Fruit fly (Drosophila melanogaster) whole organism, embryonic: Measurements from ENCODE around the gene sunz.

Experiments used
- Atf-2 ChIP-seq: fragments of 200-800 bp; sonication (Bioruptor generic); optimal IDR thresholded peaks from 2 replicates; lab custom pipeline; 2016; ENCODE audit warnings: missing biosample characterization, missing genetic modification characterization
- Atf6 ChIP-seq: fragments of 200-800 bp; sonication (Bioruptor generic); IDR thresholded peaks from 2 replicates; pipeline ENCODE4 v1.3.6; 2022; ENCODE audit warnings: missing biosample characterization, missing genetic modification characterization
- CG10321 ChIP-seq: fragments of 200-800 bp; sonication (Bioruptor generic); IDR thresholded peaks from 2 replicates; pipeline ENCODE4 v1.3.6; 2022; ENCODE audit warnings: missing biosample characterization, missing genetic modification characterization
- CG10431 ChIP-seq: fragments of 200-800 bp; sonication (Bioruptor generic); optimal IDR thresholded peaks from 3 replicates; lab custom pipeline; 2018; ENCODE audit warnings: missing biosample characterization, mild to moderate bottlenecking, missing genetic modification characterization
- CG11085 ChIP-seq: fragments of 200-800 bp; sonication (Bioruptor generic); IDR thresholded peaks from 2 replicates; pipeline ENCODE4 v1.3.6; 2022; ENCODE audit warnings: missing biosample characterization, missing genetic modification characterization
- CG11398 ChIP-seq: fragments of 200-800 bp; sonication (Bioruptor generic); optimal IDR thresholded peaks from 2 replicates; lab custom pipeline; 2016; ENCODE audit warnings: missing biosample characterization, missing genetic modification characterization
- CG13894 ChIP-seq: fragments of 200-800 bp; sonication (Bioruptor generic); optimal IDR thresholded peaks from 3 replicates; lab custom pipeline; 2018; ENCODE audit warnings: missing biosample characterization, mild to moderate bottlenecking, missing genetic modification characterization, moderate library complexity
- CG14050 ChIP-seq: fragments of 200-800 bp; sonication (Bioruptor generic); IDR thresholded peaks from 3 replicates; pipeline ENCODE4 v1.3.6; 2022; ENCODE audit warnings: missing biosample characterization, missing genetic modification characterization
- CG14441 ChIP-seq: fragments of 200-800 bp; sonication (Bioruptor generic); IDR thresholded peaks from 2 replicates; pipeline ENCODE4 v1.3.6; 2022; ENCODE audit warnings: missing biosample characterization, missing genetic modification characterization
- CG2678 ChIP-seq: fragments of 200-800 bp; sonication (Bioruptor generic); optimal IDR thresholded peaks from 3 replicates; lab custom pipeline; 2019; ENCODE audit warnings: missing biosample characterization, mild to moderate bottlenecking, missing genetic modification characterization, moderate library complexity
- CG30020 ChIP-seq: fragments of 200-800 bp; optimal IDR thresholded peaks from 2 replicates; lab custom pipeline; 2019; ENCODE audit warnings: missing biosample characterization, mild to moderate bottlenecking, missing genetic modification characterization, moderate library complexity
- CG3407 ChIP-seq: fragments of 200-800 bp; sonication (Bioruptor generic); optimal IDR thresholded peaks from 2 replicates; lab custom pipeline; 2018; ENCODE audit warnings: missing biosample characterization, mild to moderate bottlenecking, missing genetic modification characterization
- CG34376 ChIP-seq: fragments of 200-800 bp; sonication (Bioruptor generic); optimal IDR thresholded peaks from 2 replicates; lab custom pipeline; 2018; ENCODE audit warnings: missing biosample characterization, mild to moderate bottlenecking, missing genetic modification characterization
- CG3995 ChIP-seq: fragments of 200-800 bp; sonication (Bioruptor generic); optimal IDR thresholded peaks from 3 replicates; lab custom pipeline; 2016; ENCODE audit warnings: missing biosample characterization, missing genetic modification characterization
- CG6175 ChIP-seq: fragments of 200-800 bp; sonication (Bioruptor generic); IDR thresholded peaks from 3 replicates; pipeline ENCODE4 v1.3.6; 2022; ENCODE audit warnings: missing biosample characterization, missing genetic modification characterization
- CG6689 ChIP-seq: fragments of 200-800 bp; sonication (Bioruptor generic); IDR thresholded peaks from 2 replicates; pipeline ENCODE4 v1.3.6; 2022; ENCODE audit warnings: missing biosample characterization, missing genetic modification characterization
- CG7556 ChIP-seq: fragments of 200-800 bp; sonication (Bioruptor generic); optimal IDR thresholded peaks from 2 replicates; lab custom pipeline; 2017; ENCODE audit warnings: missing biosample characterization, mild to moderate bottlenecking, missing genetic modification characterization
- Deaf1 ChIP-seq: fragments of 200-800 bp; optimal IDR thresholded peaks from 3 replicates; lab custom pipeline; 2019; ENCODE audit warnings: missing biosample characterization, mild to moderate bottlenecking, missing genetic modification characterization, moderate library complexity
- Doc2 ChIP-seq: fragments of 200-800 bp; sonication (Bioruptor generic); IDR thresholded peaks from 2 replicates; pipeline ENCODE4 v1.3.6; 2022; ENCODE audit warnings: missing biosample characterization, missing genetic modification characterization
- Doc3 ChIP-seq: fragments of 200-800 bp; sonication (Bioruptor generic); IDR thresholded peaks from 3 replicates; pipeline ENCODE4 v1.3.6; 2022; ENCODE audit warnings: missing biosample characterization, missing genetic modification characterization; ENCODE audit not compliant: partially characterized antibody
- HHEX ChIP-seq: fragments of 200-800 bp; sonication (Bioruptor generic); optimal IDR thresholded peaks from 3 replicates; lab custom pipeline; 2017; ENCODE audit warnings: missing biosample characterization, mild to moderate bottlenecking, missing genetic modification characterization, missing genetic modification reagents
- Hr3 ChIP-seq: fragments of 200-800 bp; sonication (Bioruptor generic); optimal IDR thresholded peaks from 3 replicates; lab custom pipeline; 2016; ENCODE audit warnings: missing biosample characterization, missing genetic modification characterization
- Hr39 ChIP-seq: fragments of >200 bp; optimal IDR thresholded peaks from 2 replicates; lab custom pipeline; 2017
- Jarid2 ChIP-seq: fragments of 200-800 bp; sonication (Bioruptor generic); optimal IDR thresholded peaks from 3 replicates; lab custom pipeline; 2017; ENCODE audit warnings: mild to moderate bottlenecking, missing biosample characterization, missing genetic modification reagents, missing genetic modification characterization
- Kr ChIP-seq: fragments of 200-800 bp; sonication (Bioruptor generic); optimal IDR thresholded peaks from 2 replicates; lab custom pipeline; 2017; ENCODE audit warnings: missing biosample characterization, mild to moderate bottlenecking, missing genetic modification characterization
- Mad ChIP-seq: fragments of 200-800 bp; sonication (Bioruptor generic); optimal IDR thresholded peaks from 2 replicates; lab custom pipeline; 2016; ENCODE audit warnings: missing biosample characterization, missing genetic modification characterization
- NFAT ChIP-seq: fragments of 200-800 bp; sonication (Bioruptor generic); IDR thresholded peaks from 2 replicates; pipeline ENCODE4 v1.3.6; 2022; ENCODE audit warnings: missing biosample characterization, missing genetic modification characterization
- Ssrp ChIP-seq: fragments of 200-800 bp; sonication (Bioruptor generic); optimal IDR thresholded peaks from 2 replicates; lab custom pipeline; 2018; ENCODE audit warnings: missing biosample characterization, mild to moderate bottlenecking, missing genetic modification characterization, moderate library complexity
- Trl ChIP-seq, 3 experiments: fragments of >200 bp in 2 of 3; fragments of 200-800 bp in 1 of 3; sonication (Bioruptor generic) in 1 of 3; optimal IDR thresholded peaks; 2 replicates in 1 of 3; 3 replicates in 2 of 3; lab custom pipeline; 2016 to 2017; ENCODE audit warnings: missing biosample characterization in 1 of 3, missing genetic modification characterization in 1 of 3
- Xbp1 ChIP-seq: fragments of 200-800 bp; sonication (Bioruptor generic); optimal IDR thresholded peaks from 3 replicates; lab custom pipeline; 2016; ENCODE audit warnings: missing biosample characterization, mild to moderate bottlenecking, missing genetic modification characterization
- al ChIP-seq: fragments of 200-800 bp; sonication (Bioruptor generic); IDR thresholded peaks from 2 replicates; pipeline ENCODE4 v1.3.6; 2022; ENCODE audit warnings: missing biosample characterization, missing genetic modification characterization
- aop ChIP-seq: fragments of 200-800 bp; sonication (Bioruptor generic); IDR thresholded peaks from 2 replicates; pipeline ENCODE4 v1.3.6; 2022; ENCODE audit warnings: missing biosample characterization, missing genetic modification characterization
- cad ChIP-seq: fragments of >200 bp; optimal IDR thresholded peaks from 2 replicates; lab custom pipeline; 2017; ENCODE audit warnings: missing biosample characterization, missing genetic modification characterization
- cas ChIP-seq: fragments of 200-800 bp; sonication (Bioruptor generic); IDR thresholded peaks from 2 replicates; pipeline ENCODE4 v1.3.6; 2022; ENCODE audit warnings: missing biosample characterization, missing genetic modification characterization
- cg ChIP-seq: fragments of 200-800 bp; sonication (Bioruptor generic); optimal IDR thresholded peaks from 3 replicates; lab custom pipeline; 2019; ENCODE audit warnings: missing biosample characterization, mild to moderate bottlenecking, missing genetic modification characterization, moderate library complexity
- dmrt11E ChIP-seq: fragments of 200-800 bp; sonication (Bioruptor generic); optimal IDR thresholded peaks from 3 replicates; lab custom pipeline; 2018; ENCODE audit warnings: missing biosample characterization, mild to moderate bottlenecking, missing genetic modification characterization, moderate library complexity
- gro ChIP-seq: fragments of 200-800 bp; sonication (Bioruptor generic); optimal IDR thresholded peaks from 2 replicates; lab custom pipeline; 2016; ENCODE audit warnings: missing biosample characterization, missing genetic modification characterization
- jigr1 ChIP-seq: fragments of 200-800 bp; sonication (Bioruptor generic); IDR thresholded peaks from 3 replicates; pipeline ENCODE4 v1.3.6; 2022; ENCODE audit warnings: missing biosample characterization, missing genetic modification characterization
- lbe ChIP-seq: fragments of 200-800 bp; sonication (Bioruptor generic); optimal IDR thresholded peaks from 2 replicates; lab custom pipeline; 2016; ENCODE audit warnings: missing biosample characterization, mild to moderate bottlenecking, missing genetic modification characterization
- oc ChIP-seq: fragments of 200-800 bp; sonication (Bioruptor generic); optimal IDR thresholded peaks from 2 replicates; lab custom pipeline; 2018; ENCODE audit warnings: missing biosample characterization, mild to moderate bottlenecking, missing genetic modification characterization, moderate library complexity
- prd ChIP-seq, 3 experiments: fragments of >200 bp in 2 of 3; fragments of 200-800 bp in 1 of 3; sonication (Bioruptor generic) in 1 of 3; optimal IDR thresholded peaks in 2 of 3; IDR thresholded peaks in 1 of 3; 2 replicates in 2 of 3; 3 replicates in 1 of 3; pipeline versions ENCODE4 v1.3.6 to Lab custom; 2017 to 2022; ENCODE audit warnings: missing biosample characterization in 1 of 3, missing genetic modification characterization in 1 of 3
- pum ChIP-seq: fragments of 200-800 bp; sonication (Bioruptor generic); optimal IDR thresholded peaks from 2 replicates; lab custom pipeline; 2016; ENCODE audit warnings: missing biosample characterization, missing genetic modification characterization
- sima ChIP-seq: fragments of 200-800 bp; sonication (Bioruptor generic); optimal IDR thresholded peaks from 2 replicates; lab custom pipeline; 2016; ENCODE audit warnings: missing biosample characterization, missing genetic modification characterization
- sna ChIP-seq: fragments of 200-800 bp; sonication (Bioruptor generic); IDR thresholded peaks from 2 replicates; pipeline ENCODE4 v1.3.6; 2022; ENCODE audit warnings: missing biosample characterization, missing genetic modification characterization; ENCODE audit not compliant: partially characterized antibody
- ssp ChIP-seq: fragments of 200-800 bp; sonication (Bioruptor generic); IDR thresholded peaks from 2 replicates; pipeline ENCODE4 v1.3.6; 2022; ENCODE audit warnings: missing biosample characterization, missing genetic modification characterization
- tio ChIP-seq: fragments of 200-800 bp; sonication (Bioruptor generic); optimal IDR thresholded peaks from 2 replicates; lab custom pipeline; 2017; ENCODE audit warnings: missing biosample characterization, missing genetic modification characterization, inconsistent platforms
- tll ChIP-seq, 2 experiments: fragments of 200-800 bp in 1 of 2; fragments of >200 bp in 1 of 2; sonication (Bioruptor generic) in 1 of 2; optimal IDR thresholded peaks; 2 replicates each; lab custom pipeline; 2017 to 2019; ENCODE audit warnings: missing biosample characterization in 2 of 2, missing genetic modification characterization in 2 of 2, mild to moderate bottlenecking in 1 of 2, moderate library complexity in 1 of 2
- tx ChIP-seq: fragments of 200-800 bp; sonication (Bioruptor generic); optimal IDR thresholded peaks from 2 replicates; lab custom pipeline; 2016; ENCODE audit warnings: missing biosample characterization, missing genetic modification characterization
- yki ChIP-seq: fragments of >200 bp; optimal IDR thresholded peaks from 3 replicates; lab custom pipeline; 2018

The sunz gene

DNA sequence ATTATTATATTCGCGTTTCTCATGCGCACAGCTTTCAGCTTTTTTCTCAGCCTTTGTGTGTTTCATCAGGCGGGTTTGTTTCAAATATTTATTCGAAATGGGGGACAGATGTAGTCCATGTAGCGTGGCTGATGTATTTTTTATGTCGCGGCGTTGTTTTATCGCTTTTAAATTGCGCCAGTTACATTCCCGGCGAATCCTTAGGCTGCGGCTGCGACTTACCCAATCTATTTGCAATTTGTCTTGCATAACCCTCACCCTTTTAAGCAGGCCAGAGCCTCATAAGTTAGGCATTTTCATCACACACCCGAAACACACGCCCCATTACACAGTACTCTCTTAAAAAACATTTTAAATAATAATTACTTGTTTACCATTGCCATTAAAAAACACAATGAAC, at the start of gene sunz:
Gene sunz, plus strand, starts transcription at position 301 of the 400 bp plus-strand sequence.
- TF ChIP-seq Hr3 (GFP tag; lab: Kevin White, UChicago) (no peak), cas (GFP tag; lab: Robert Waterston, UW) (no peak), CG14441 (GFP tag; lab: Robert Waterston, UW) (no peak), Doc2 (no peak), ssp (GFP tag; lab: Robert Waterston, UW) (no peak), CG3407 (GFP tag; lab: Kevin White, UChicago) (no peak), CG14050 (GFP tag; lab: Robert Waterston, UW) (no peak), jigr1 (GFP tag; lab: Robert Waterston, UW) (no peak)
- TF ChIP-seq, all 482 proteins: peak for 0

DNA sequence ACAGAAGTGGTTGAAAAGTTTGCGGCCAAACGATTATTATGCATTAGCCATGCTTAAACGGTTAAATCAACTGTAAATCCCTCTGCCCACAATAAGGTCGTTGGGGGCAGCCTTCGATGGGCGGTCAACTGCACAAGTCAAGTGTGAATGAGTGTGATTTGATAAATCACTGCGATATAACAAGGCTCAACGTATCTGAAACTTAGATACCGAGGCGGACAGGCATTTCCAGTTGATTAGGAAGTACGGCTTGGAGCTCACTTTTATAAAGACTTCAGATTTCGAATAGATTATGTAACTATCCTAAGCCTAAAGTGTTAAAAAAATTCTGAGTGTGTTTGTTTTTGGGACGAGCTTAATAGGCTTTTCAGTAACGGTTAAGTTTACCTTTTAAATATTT, 49.5 kb upstream of the sunz start, which contains the start of gene CG2336:
Gene CG2336, plus strand, starts transcription at position 301 of the 400 bp plus-strand sequence.
- no peak for TF ChIP-seq CG34376 (GFP tag; lab: Kevin White, UChicago)
- TF ChIP-seq CG2678 (tag; lab: Kevin White, UChicago), result no peak
- TF ChIP-seq Ssrp (tag; lab: Kevin White, UChicago), result no peak
- no peak for TF ChIP-seq al (GFP tag; lab: Robert Waterston, UW)
- no peak for TF ChIP-seq CG10321 (GFP tag; lab: Robert Waterston, UW)
- TF ChIP-seq oc (tag; lab: Kevin White, UChicago), result no peak
- TF ChIP-seq HHEX, result no peak
- no peak for TF ChIP-seq CG30020 (tag; lab: Kevin White, UChicago)
- TF ChIP-seq Atf-2 (GFP tag; lab: Kevin White, UChicago), result no peak
- TF ChIP-seq CG7556, result no peak
- no peak for TF ChIP-seq NFAT (GFP tag; lab: Robert Waterston, UW)
- no peak for TF ChIP-seq tll (GFP tag; optimal IDR thresholded peaks at IDR 0.05; lab: Kevin White, UChicago)
- TF ChIP-seq sna (GFP tag; lab: Robert Waterston, UW), result no peak
- TF ChIP-seq prd (optimal IDR thresholded peaks at IDR 0.05; lab: Kevin White, UChicago), result no peak
- TF ChIP-seq prd (GFP tag; IDR thresholded peaks at IDR 0.05; lab: Robert Waterston, UW), result no peak
- TF ChIP-seq aop (GFP tag; lab: Robert Waterston, UW), result no peak
- TF ChIP-seq cad (GFP tag; lab: Kevin White, UChicago), result no peak
- TF ChIP-seq Doc2, result no peak

DNA sequence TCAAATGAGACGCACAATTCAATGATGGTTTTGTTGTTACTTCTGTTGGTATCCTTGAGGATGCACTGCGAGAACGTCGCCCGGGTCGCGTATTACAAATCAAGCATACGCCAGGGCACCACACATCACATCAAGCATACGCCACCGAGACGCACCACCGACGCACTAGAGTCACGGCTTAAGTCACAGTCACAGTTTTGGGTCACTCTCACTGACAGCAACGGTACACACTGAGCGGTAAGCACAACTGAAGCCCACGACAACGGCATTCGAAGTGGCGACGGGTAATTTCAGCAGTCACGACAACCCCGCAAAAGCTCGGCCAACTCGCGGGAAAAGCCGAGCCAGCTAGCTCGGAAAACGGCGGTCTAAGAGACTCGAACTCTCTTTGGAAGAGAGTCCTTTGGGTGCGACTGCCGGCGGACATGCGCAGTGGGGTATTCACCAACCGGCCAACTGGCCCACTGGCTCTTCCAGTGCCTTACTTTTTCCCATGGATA, 36.8 kb upstream of the sunz start, which contains the start of gene dpr11:
Gene dpr11, minus strand, starts transcription at position 263 of the 500 bp plus-strand sequence.
- TF ChIP-seq Trl (optimal IDR thresholded peaks at IDR 0.05; lab: Kevin White, UChicago) (peak; percentile 3 to 31), Trl (GFP tag; optimal IDR thresholded peaks at IDR 0.05; lab: Kevin White, UChicago) (no peak), dmrt11E (tag; lab: Kevin White, UChicago) (no peak), CG6175 (GFP tag; lab: Robert Waterston, UW) (no peak), Kr (GFP tag; lab: Kevin White, UChicago) (no peak), tx (no peak), CG13894 (tag; lab: Kevin White, UChicago) (no peak), CG11398 (GFP tag; lab: Kevin White, UChicago) (no peak), CG3995 (GFP tag; lab: Kevin White, UChicago) (peak; percentile 94), Doc3 (GFP tag; lab: Robert Waterston, UW) (no peak), Deaf1 (tag; lab: Kevin White, UChicago) (peak; percentile 92), cg (GFP tag; lab: Kevin White, UChicago) (no peak), lbe (no peak), Hr39 (lab: Kevin White, UChicago) (no peak), Jarid2 (GFP tag; lab: Kevin White, UChicago) (peak; percentile 76), sima (GFP tag; lab: Kevin White, UChicago) (no peak), gro (GFP tag; lab: Kevin White, UChicago) (no peak), Mad (no peak), tll (GFP tag; optimal IDR thresholded peaks at IDR 0.05; lab: Kevin White, UChicago) (no peak), CG10431 (GFP tag; lab: Kevin White, UChicago) (no peak), CG6689 (GFP tag; lab: Robert Waterston, UW) (no peak), Atf6 (no peak), CG11085 (GFP tag; lab: Robert Waterston, UW) (no peak), pum (GFP tag; lab: Kevin White, UChicago) (no peak), tio (GFP tag; lab: Kevin White, UChicago) (no peak), Xbp1 (GFP tag; lab: Kevin White, UChicago) (no peak), yki (no peak)
